Fruit fly (Drosophila melanogaster) whole organism, pupa: ENCODE data around the gene Ir76a.
A peak's percentile ranks its signal among the peaks of the same experiment; 100 is the strongest.

Source experiments
- CG10348 ChIP-seq: fragments of 200-800 bp; sonication (Bioruptor generic); IDR thresholded peaks from 2 replicates; pipeline ENCODE4 v1.3.6; 2022; ENCODE audit warnings: missing biosample characterization, missing genetic modification characterization
- CG12605 ChIP-seq: fragments of 200-800 bp; sonication (Bioruptor generic); IDR thresholded peaks from 2 replicates; pipeline ENCODE4 v1.3.6; 2022; ENCODE audit warnings: missing biosample characterization, missing genetic modification characterization
- CG13204 ChIP-seq: fragments of 200-800 bp; sonication (Bioruptor generic); optimal IDR thresholded peaks from 2 replicates; lab custom pipeline; 2018; ENCODE audit warnings: missing biosample characterization, mild to moderate bottlenecking, missing genetic modification characterization, moderate library complexity
- CG14655 ChIP-seq: fragments of 200-800 bp; sonication (Bioruptor generic); optimal IDR thresholded peaks from 3 replicates; lab custom pipeline; 2017; ENCODE audit warnings: mild to moderate bottlenecking, missing biosample characterization, missing genetic modification reagents, missing genetic modification characterization
- CG15710 ChIP-seq: fragments of 200-800 bp; sonication (Bioruptor generic); optimal IDR thresholded peaks from 2 replicates; lab custom pipeline; 2018; ENCODE audit warnings: missing biosample characterization, mild to moderate bottlenecking, missing genetic modification characterization, moderate library complexity
- CG17806 ChIP-seq: fragments of 200-800 bp; sonication (Bioruptor generic); optimal IDR thresholded peaks from 2 replicates; lab custom pipeline; 2018; ENCODE audit warnings: missing biosample characterization, mild to moderate bottlenecking, missing genetic modification characterization, moderate library complexity
- CG32121 ChIP-seq: fragments of 200-800 bp; sonication (Bioruptor generic); IDR thresholded peaks from 2 replicates; pipeline ENCODE4 v1.3.6; 2022; ENCODE audit warnings: missing biosample characterization, missing genetic modification characterization
- CG34367 ChIP-seq: fragments of 200-800 bp; sonication (Bioruptor generic); optimal IDR thresholded peaks from 2 replicates; lab custom pipeline; 2018; ENCODE audit warnings: missing biosample characterization, mild to moderate bottlenecking, missing genetic modification characterization
- CG4496 ChIP-seq: fragments of 200-800 bp; sonication (Bioruptor generic); IDR thresholded peaks from 3 replicates; pipeline ENCODE4 v1.3.6; 2022; ENCODE audit warnings: missing biosample characterization, missing genetic modification characterization
- CG8159 ChIP-seq: fragments of 200-800 bp; sonication (Bioruptor generic); optimal IDR thresholded peaks from 3 replicates; lab custom pipeline; 2018; ENCODE audit warnings: missing biosample characterization, mild to moderate bottlenecking, missing genetic modification characterization, moderate library complexity
- CG8301 ChIP-seq: fragments of 200-800 bp; sonication (Bioruptor generic); optimal IDR thresholded peaks from 2 replicates; lab custom pipeline; 2018; ENCODE audit warnings: missing biosample characterization, mild to moderate bottlenecking, missing genetic modification characterization
- CG9948 ChIP-seq: fragments of 200-800 bp; sonication (Bioruptor generic); optimal IDR thresholded peaks from 2 replicates; lab custom pipeline; 2018; ENCODE audit warnings: missing biosample characterization, mild to moderate bottlenecking, missing genetic modification characterization, moderate library complexity
- D1 ChIP-seq: fragments of 200-800 bp; sonication (Bioruptor generic); optimal IDR thresholded peaks from 2 replicates; lab custom pipeline; 2018; ENCODE audit warnings: missing biosample characterization, mild to moderate bottlenecking, missing genetic modification characterization, moderate library complexity
- EcR ChIP-seq: fragments of 200-800 bp; sonication (Bioruptor generic); optimal IDR thresholded peaks from 3 replicates; lab custom pipeline; 2019; ENCODE audit warnings: missing biosample characterization, missing genetic modification characterization, mild to moderate bottlenecking, moderate library complexity, missing genetic modification reagents
- Ets98B ChIP-seq: fragments of 200-800 bp; sonication (Bioruptor generic); IDR thresholded peaks from 2 replicates; pipeline ENCODE4 v1.3.6; 2022; ENCODE audit warnings: missing biosample characterization, missing genetic modification characterization
- Pif1A ChIP-seq: fragments of 200-800 bp; sonication (Bioruptor generic); optimal IDR thresholded peaks from 3 replicates; lab custom pipeline; 2016; ENCODE audit warnings: missing biosample characterization, missing genetic modification characterization
- Pif1B ChIP-seq: fragments of 200-800 bp; sonication (Bioruptor generic); optimal IDR thresholded peaks from 3 replicates; lab custom pipeline; 2016; ENCODE audit warnings: missing biosample characterization, missing genetic modification characterization
- Snoo ChIP-seq: fragments of 200-800 bp; sonication (Bioruptor generic); optimal IDR thresholded peaks from 3 replicates; lab custom pipeline; 2017; ENCODE audit warnings: missing biosample characterization, mild to moderate bottlenecking, missing genetic modification characterization, inconsistent platforms
- fd96Ca ChIP-seq: fragments of 200-800 bp; sonication (Bioruptor generic); IDR thresholded peaks from 3 replicates; pipeline ENCODE4 v1.3.6; 2022; ENCODE audit warnings: missing biosample characterization, missing genetic modification characterization
- gl ChIP-seq: fragments of 200-800 bp; sonication (Bioruptor generic); optimal IDR thresholded peaks from 2 replicates; lab custom pipeline; 2018; ENCODE audit warnings: missing biosample characterization, mild to moderate bottlenecking, missing genetic modification characterization
- rn ChIP-seq: fragments of 200-800 bp; sonication (Bioruptor generic); IDR thresholded peaks from 2 replicates; pipeline ENCODE4 v1.3.6; 2022; ENCODE audit warnings: missing biosample characterization, missing genetic modification characterization

The Ir76a gene

dm6 chr3L:19815472-19816150 is 16.5 kb downstream of the Ir76a start, which contains the start of gene cyc:
cyc (minus strand) TSS chr3L:19815938.
- no peak for TF ChIP-seq rn (GFP tag; lab: Robert Waterston, UW)
- peak; percentile 64; the same call in 1 of the 2 replicates for TF ChIP-seq Ets98B (GFP tag; lab: Robert Waterston, UW)
- TF ChIP-seq Pif1A (GFP tag; lab: Kevin White, UChicago) = no peak
- peak; percentile 34 for TF ChIP-seq Snoo (tag; lab: Kevin White, UChicago)
- peak; percentile 64 for TF ChIP-seq CG12605 (GFP tag; lab: Robert Waterston, UW)
- TF ChIP-seq CG9948 (tag; lab: Kevin White, UChicago) = no peak
- no peak for TF ChIP-seq gl (tag; lab: Kevin White, UChicago)
- TF ChIP-seq fd96Ca = no peak; the same call in 2 of the 3 replicates
- TF ChIP-seq CG8159 (tag; lab: Kevin White, UChicago) = no peak
- peak; percentile 1 for TF ChIP-seq CG15710 (tag; lab: Kevin White, UChicago)
- TF ChIP-seq CG32121 (GFP tag; lab: Robert Waterston, UW) = peak; percentile 32; the same call in 1 of the 2 replicates
- TF ChIP-seq EcR (GFP tag; lab: Kevin White, UChicago) = no peak
- TF ChIP-seq CG10348 (GFP tag; lab: Robert Waterston, UW) = no peak
- TF ChIP-seq CG4496 (GFP tag; lab: Robert Waterston, UW) = peak; percentile 70
- no peak for TF ChIP-seq CG14655

- TF ChIP-seq CG13204 (GFP tag; lab: Kevin White, UChicago) = no peak
- peak; percentile 63 for TF ChIP-seq CG9948 (tag; lab: Kevin White, UChicago)
- TF ChIP-seq CG8301 (tag; lab: Kevin White, UChicago) = peak; percentile 51
- TF ChIP-seq CG8159 (tag; lab: Kevin White, UChicago) = no peak
- TF ChIP-seq Snoo (tag; lab: Kevin White, UChicago) = peak; percentile 61
- no peak for TF ChIP-seq CG14655
- peak; percentile 68 for TF ChIP-seq CG15710 (tag; lab: Kevin White, UChicago)
- TF ChIP-seq CG34367 (tag; lab: Kevin White, UChicago) = peak; percentile 53
- no peak for TF ChIP-seq CG10348 (GFP tag; lab: Robert Waterston, UW)
- no peak for TF ChIP-seq EcR (GFP tag; lab: Kevin White, UChicago)
- no peak for TF ChIP-seq Pif1A (GFP tag; lab: Kevin White, UChicago)
- TF ChIP-seq CG17806 (tag; lab: Kevin White, UChicago) = peak; percentile 51
- no peak for TF ChIP-seq CG12605 (GFP tag; lab: Robert Waterston, UW)
- TF ChIP-seq Pif1B (GFP tag; lab: Kevin White, UChicago) = no peak
- TF ChIP-seq D1 (tag; lab: Kevin White, UChicago) = no peak
- TF ChIP-seq CG32121 (GFP tag; lab: Robert Waterston, UW) = 0 out of 2 replicates have a peak, but pooled peaks have one; percentile 37
- 0 out of 2 replicates have a peak, but pooled peaks have one; percentile 26 for TF ChIP-seq rn (GFP tag; lab: Robert Waterston, UW)
- no peak; the same call in 1 of the 2 replicates for TF ChIP-seq Ets98B (GFP tag; lab: Robert Waterston, UW)
- peak; percentile 66; the same call in 1 of the 3 replicates for TF ChIP-seq CG4496 (GFP tag; lab: Robert Waterston, UW)
- TF ChIP-seq fd96Ca = peak; percentile 45; the same call in 1 of the 3 replicates
Measured at dm6 chr3L:19817807-19818531, 18.9 kb downstream of the Ir76a start, which contains the start of the genes Fibp and Deaf1. Fibp (minus strand) TSS chr3L:19817967. Deaf1 (plus strand) TSS chr3L:19818174.

- TF ChIP-seq fd96Ca (no peak), CG15710 (tag; lab: Kevin White, UChicago) (no peak), CG9948 (tag; lab: Kevin White, UChicago) (no peak), Ets98B (GFP tag; lab: Robert Waterston, UW) (no peak), CG13204 (GFP tag; lab: Kevin White, UChicago) (no peak), CG34367 (tag; lab: Kevin White, UChicago) (no peak), rn (GFP tag; lab: Robert Waterston, UW) (no peak), Snoo (tag; lab: Kevin White, UChicago) (no peak), Pif1A (GFP tag; lab: Kevin White, UChicago) (no peak), CG4496 (GFP tag; lab: Robert Waterston, UW) (no peak), gl (tag; lab: Kevin White, UChicago) (no peak)
- TF ChIP-seq, all 21 proteins: peak for 0
Measured at dm6 chr3L:19818701-19819100, 19.6 kb downstream of the Ir76a start.

- TF ChIP-seq rn (GFP tag; lab: Robert Waterston, UW) (no peak), CG9948 (tag; lab: Kevin White, UChicago) (peak; percentile 0), EcR (GFP tag; lab: Kevin White, UChicago) (peak; percentile 52), CG32121 (GFP tag; lab: Robert Waterston, UW) (no peak), CG4496 (GFP tag; lab: Robert Waterston, UW) (0 out of 3 replicates have a peak, but pooled peaks have one; percentile 34), CG15710 (tag; lab: Kevin White, UChicago) (peak; percentile 19), CG13204 (GFP tag; lab: Kevin White, UChicago) (no peak), gl (tag; lab: Kevin White, UChicago) (peak; percentile 73), CG17806 (tag; lab: Kevin White, UChicago) (no peak), Snoo (tag; lab: Kevin White, UChicago) (no peak)
Measured at dm6 chr3L:19833227-19833626, 34.1 kb downstream of the Ir76a start.
